Fruit fly (Drosophila melanogaster) whole organism, embryonic: Measurements from ENCODE around the gene CG32055.

Source experiments
- Antp ChIP-seq: fragments of 200-800 bp; sonication (Bioruptor generic); optimal IDR thresholded peaks from 3 replicates; lab custom pipeline; 2016; ENCODE audit warnings: missing biosample characterization, missing genetic modification characterization
- BEAF-32 ChIP-seq: fragments of 200-800 bp; sonication (Bioruptor generic); optimal IDR thresholded peaks from 3 replicates; lab custom pipeline; 2017; ENCODE audit warnings: missing biosample characterization, missing genetic modification characterization, mild to moderate bottlenecking, moderate library complexity, missing genetic modification reagents
- CG10274 ChIP-seq: fragments of 200-800 bp; sonication (Bioruptor generic); optimal IDR thresholded peaks from 3 replicates; lab custom pipeline; 2017; ENCODE audit warnings: missing biosample characterization, mild to moderate bottlenecking, missing genetic modification characterization
- CG10565 ChIP-seq: fragments of 200-800 bp; sonication (Bioruptor generic); optimal IDR thresholded peaks from 3 replicates; lab custom pipeline; 2016; ENCODE audit warnings: missing biosample characterization, mild to moderate bottlenecking, missing genetic modification characterization
- CG10959 ChIP-seq: fragments of 200-800 bp; sonication (Bioruptor generic); IDR thresholded peaks from 2 replicates; pipeline ENCODE4 v1.3.6; 2022; ENCODE audit warnings: missing biosample characterization, missing genetic modification characterization
- CG10979 ChIP-seq: fragments of 200-800 bp; sonication (Bioruptor generic); optimal IDR thresholded peaks from 2 replicates; lab custom pipeline; 2018; ENCODE audit warnings: missing biosample characterization, mild to moderate bottlenecking, missing genetic modification characterization, moderate library complexity
- CG12391 ChIP-seq: fragments of 200-800 bp; sonication (Bioruptor generic); optimal IDR thresholded peaks from 3 replicates; lab custom pipeline; 2018; ENCODE audit warnings: missing biosample characterization, mild to moderate bottlenecking, missing genetic modification characterization, moderate library complexity
- CG12769 ChIP-seq: fragments of 200-800 bp; sonication (Bioruptor generic); optimal IDR thresholded peaks from 2 replicates; lab custom pipeline; 2019; ENCODE audit warnings: missing biosample characterization, mild to moderate bottlenecking, missing genetic modification characterization, moderate library complexity
- CG16813 ChIP-seq: fragments of 200-800 bp; sonication (Bioruptor generic); IDR thresholded peaks from 3 replicates; pipeline ENCODE4 v1.3.6; 2022; ENCODE audit warnings: missing biosample characterization, missing genetic modification characterization; ENCODE audit not compliant: partially characterized antibody
- CG17612 ChIP-seq: fragments of 200-800 bp; sonication (Bioruptor generic); IDR thresholded peaks from 2 replicates; pipeline ENCODE4 v1.3.6; 2022; ENCODE audit warnings: missing biosample characterization, missing genetic modification characterization
- CG2116 ChIP-seq: fragments of 200-800 bp; sonication (Bioruptor generic); optimal IDR thresholded peaks from 3 replicates; lab custom pipeline; 2018; ENCODE audit warnings: missing biosample characterization, mild to moderate bottlenecking, missing genetic modification characterization
- CG3065 ChIP-seq: fragments of 200-800 bp; sonication (Bioruptor generic); optimal IDR thresholded peaks from 2 replicates; lab custom pipeline; 2016; ENCODE audit warnings: missing biosample characterization, missing genetic modification characterization
- CG31388 ChIP-seq: fragments of 200-800 bp; sonication (Bioruptor generic); optimal IDR thresholded peaks from 2 replicates; lab custom pipeline; 2016; ENCODE audit warnings: missing biosample characterization, missing genetic modification characterization
- CG4328 ChIP-seq: fragments of 200-800 bp; sonication (Bioruptor generic); optimal IDR thresholded peaks from 3 replicates; lab custom pipeline; 2017; ENCODE audit warnings: missing biosample characterization, missing genetic modification reagents, missing genetic modification characterization
- CG4820 ChIP-seq: fragments of 200-800 bp; sonication (Bioruptor generic); optimal IDR thresholded peaks from 3 replicates; lab custom pipeline; 2016; ENCODE audit warnings: missing biosample characterization, missing genetic modification characterization
- CG7963 ChIP-seq: fragments of 200-800 bp; sonication (Bioruptor generic); IDR thresholded peaks from 3 replicates; pipeline ENCODE4 v1.3.6; 2022; ENCODE audit warnings: missing biosample characterization, missing genetic modification characterization; ENCODE audit not compliant: partially characterized antibody
- CG7987 ChIP-seq: fragments of 200-800 bp; sonication (Bioruptor generic); optimal IDR thresholded peaks from 2 replicates; lab custom pipeline; 2018; ENCODE audit warnings: missing biosample characterization, mild to moderate bottlenecking, missing genetic modification characterization, moderate library complexity
- Dp ChIP-seq: fragments of 200-800 bp; sonication (Bioruptor generic); optimal IDR thresholded peaks from 2 replicates; lab custom pipeline; 2018; ENCODE audit warnings: missing biosample characterization, mild to moderate bottlenecking, missing genetic modification characterization, moderate library complexity
- E2f2 ChIP-seq: fragments of 200-800 bp; sonication (Bioruptor generic); IDR thresholded peaks from 2 replicates; pipeline ENCODE4 v1.3.6; 2022; ENCODE audit warnings: missing biosample characterization, missing genetic modification characterization
- HHEX ChIP-seq: fragments of 200-800 bp; sonication (Bioruptor generic); optimal IDR thresholded peaks from 3 replicates; lab custom pipeline; 2017; ENCODE audit warnings: missing biosample characterization, mild to moderate bottlenecking, missing genetic modification characterization, missing genetic modification reagents
- Kr ChIP-seq: fragments of 200-800 bp; sonication (Bioruptor generic); optimal IDR thresholded peaks from 2 replicates; lab custom pipeline; 2017; ENCODE audit warnings: missing biosample characterization, mild to moderate bottlenecking, missing genetic modification characterization
- Myb ChIP-seq: fragments of 200-800 bp; sonication (Bioruptor generic); optimal IDR thresholded peaks from 2 replicates; lab custom pipeline; 2016; ENCODE audit warnings: missing biosample characterization, missing genetic modification characterization
- NC2α ChIP-seq: fragments of 200-800 bp; sonication (Bioruptor generic); optimal IDR thresholded peaks from 2 replicates; lab custom pipeline; 2016; ENCODE audit warnings: missing biosample characterization, missing genetic modification characterization
- Pdp1 ChIP-seq, 2 experiments: fragments of 200-800 bp; sonication (Bioruptor generic); optimal IDR thresholded peaks; 3 replicates each; lab custom pipeline; 2016; ENCODE audit warnings: missing biosample characterization in 2 of 2, missing genetic modification characterization in 2 of 2, mild to moderate bottlenecking in 1 of 2, moderate library complexity in 1 of 2
- Scr ChIP-seq: fragments of 200-800 bp; sonication (Bioruptor generic); IDR thresholded peaks from 2 replicates; pipeline ENCODE4 v1.3.6; 2022; ENCODE audit warnings: missing biosample characterization, missing genetic modification characterization; ENCODE audit not compliant: partially characterized antibody
- Xrp1 ChIP-seq: fragments of 200-800 bp; sonication (Bioruptor generic); IDR thresholded peaks from 2 replicates; pipeline ENCODE4 v1.3.6; 2022; ENCODE audit warnings: missing biosample characterization, missing genetic modification characterization
- amos ChIP-seq: fragments of 200-800 bp; sonication (Bioruptor generic); IDR thresholded peaks from 2 replicates; pipeline ENCODE4 v1.3.6; 2022; ENCODE audit warnings: missing biosample characterization, missing genetic modification characterization; ENCODE audit not compliant: partially characterized antibody
- bbx ChIP-seq: fragments of 200-800 bp; sonication (Bioruptor generic); IDR thresholded peaks from 2 replicates; pipeline ENCODE4 v1.3.6; 2022; ENCODE audit warnings: missing biosample characterization, missing genetic modification characterization; ENCODE audit not compliant: partially characterized antibody
- crol ChIP-seq: fragments of 200-800 bp; sonication (Bioruptor generic); IDR thresholded peaks from 2 replicates; pipeline ENCODE4 v1.3.6; 2022; ENCODE audit warnings: missing biosample characterization, missing genetic modification characterization
- crp ChIP-seq, 2 experiments: fragments of 200-800 bp; sonication (Bioruptor generic); optimal IDR thresholded peaks; 2 replicates in 1 of 2; 3 replicates in 1 of 2; lab custom pipeline; 2017; ENCODE audit warnings: missing biosample characterization in 2 of 2, missing genetic modification characterization in 2 of 2, mild to moderate bottlenecking in 1 of 2, moderate library complexity in 1 of 2
- dm ChIP-seq: fragments of 200-800 bp; sonication (Bioruptor generic); optimal IDR thresholded peaks from 3 replicates; lab custom pipeline; 2016; ENCODE audit warnings: missing biosample characterization, missing genetic modification characterization
- dmrt11E ChIP-seq: fragments of 200-800 bp; sonication (Bioruptor generic); optimal IDR thresholded peaks from 3 replicates; lab custom pipeline; 2018; ENCODE audit warnings: missing biosample characterization, mild to moderate bottlenecking, missing genetic modification characterization, moderate library complexity
- dmrt99B ChIP-seq: fragments of 200-800 bp; sonication (Bioruptor generic); optimal IDR thresholded peaks from 2 replicates; lab custom pipeline; 2018; ENCODE audit warnings: missing biosample characterization, mild to moderate bottlenecking, missing genetic modification characterization, moderate library complexity
- dpn ChIP-seq, 2 experiments: fragments of 200-800 bp; sonication (Bioruptor generic); optimal IDR thresholded peaks; 3 replicates each; lab custom pipeline; 2016; ENCODE audit warnings: missing biosample characterization in 2 of 2, missing genetic modification characterization in 2 of 2
- esg ChIP-seq: fragments of 200-800 bp; sonication (Bioruptor generic); conservative IDR thresholded peaks from 2 replicates; pipeline ENCODE4 v1.3.6; 2022; ENCODE audit warnings: missing biosample characterization, missing genetic modification characterization
- gfzf ChIP-seq: fragments of 200-800 bp; sonication (Bioruptor generic); optimal IDR thresholded peaks from 2 replicates; lab custom pipeline; 2016; ENCODE audit warnings: missing biosample characterization, mild to moderate bottlenecking, missing genetic modification characterization, moderate library complexity
- grau ChIP-seq: fragments of 200-800 bp; optimal IDR thresholded peaks from 3 replicates; lab custom pipeline; 2019; ENCODE audit warnings: missing biosample characterization, mild to moderate bottlenecking, missing genetic modification characterization, moderate library complexity
- gro ChIP-seq: fragments of 200-800 bp; sonication (Bioruptor generic); optimal IDR thresholded peaks from 2 replicates; lab custom pipeline; 2016; ENCODE audit warnings: missing biosample characterization, missing genetic modification characterization
- inv ChIP-seq: fragments of 200-800 bp; sonication (Bioruptor generic); IDR thresholded peaks from 2 replicates; pipeline ENCODE4 v1.3.6; 2022; ENCODE audit warnings: missing biosample characterization, missing genetic modification characterization; ENCODE audit not compliant: partially characterized antibody
- ken ChIP-seq: fragments of 200-800 bp; sonication (Bioruptor generic); IDR thresholded peaks from 3 replicates; pipeline ENCODE4 v1.3.6; 2022; ENCODE audit warnings: missing biosample characterization, missing genetic modification characterization
- knrl ChIP-seq: fragments of 200-800 bp; sonication (Bioruptor generic); IDR thresholded peaks from 3 replicates; pipeline ENCODE4 v1.3.6; 2022; ENCODE audit warnings: missing biosample characterization, missing genetic modification characterization; ENCODE audit not compliant: partially characterized antibody
- nau ChIP-seq: fragments of 200-800 bp; sonication (Bioruptor generic); optimal IDR thresholded peaks from 3 replicates; lab custom pipeline; 2017; ENCODE audit warnings: missing biosample characterization, mild to moderate bottlenecking, missing genetic modification characterization, missing genetic modification reagents
- nmo ChIP-seq: fragments of 200-800 bp; sonication (Bioruptor generic); optimal IDR thresholded peaks from 2 replicates; lab custom pipeline; 2018; ENCODE audit warnings: missing biosample characterization, mild to moderate bottlenecking, missing genetic modification characterization, moderate library complexity
- pita ChIP-seq: fragments of 200-800 bp; sonication (Bioruptor generic); optimal IDR thresholded peaks from 2 replicates; lab custom pipeline; 2017; ENCODE audit warnings: missing biosample characterization, mild to moderate bottlenecking, missing genetic modification characterization
- pzg ChIP-seq: fragments of 200-800 bp; sonication (Bioruptor generic); optimal IDR thresholded peaks from 3 replicates; lab custom pipeline; 2018; ENCODE audit warnings: missing biosample characterization, mild to moderate bottlenecking, missing genetic modification characterization, moderate library complexity
- row ChIP-seq: fragments of 200-800 bp; sonication (Bioruptor generic); IDR thresholded peaks from 3 replicates; pipeline ENCODE4 v1.3.6; 2022; ENCODE audit warnings: missing biosample characterization, missing genetic modification characterization
- seq ChIP-seq: fragments of 200-800 bp; sonication (Bioruptor generic); IDR thresholded peaks from 2 replicates; pipeline ENCODE4 v1.3.6; 2022; ENCODE audit warnings: missing biosample characterization, missing genetic modification characterization
- trem ChIP-seq: fragments of 200-800 bp; optimal IDR thresholded peaks from 3 replicates; lab custom pipeline; 2019; ENCODE audit warnings: missing biosample characterization, mild to moderate bottlenecking, missing genetic modification characterization, moderate library complexity
- unc-4 ChIP-seq: fragments of 200-800 bp; sonication (Bioruptor generic); IDR thresholded peaks from 2 replicates; pipeline ENCODE4 v1.3.6; 2022; ENCODE audit warnings: missing biosample characterization, missing genetic modification characterization; ENCODE audit not compliant: partially characterized antibody

CG32055 gene

DNA sequence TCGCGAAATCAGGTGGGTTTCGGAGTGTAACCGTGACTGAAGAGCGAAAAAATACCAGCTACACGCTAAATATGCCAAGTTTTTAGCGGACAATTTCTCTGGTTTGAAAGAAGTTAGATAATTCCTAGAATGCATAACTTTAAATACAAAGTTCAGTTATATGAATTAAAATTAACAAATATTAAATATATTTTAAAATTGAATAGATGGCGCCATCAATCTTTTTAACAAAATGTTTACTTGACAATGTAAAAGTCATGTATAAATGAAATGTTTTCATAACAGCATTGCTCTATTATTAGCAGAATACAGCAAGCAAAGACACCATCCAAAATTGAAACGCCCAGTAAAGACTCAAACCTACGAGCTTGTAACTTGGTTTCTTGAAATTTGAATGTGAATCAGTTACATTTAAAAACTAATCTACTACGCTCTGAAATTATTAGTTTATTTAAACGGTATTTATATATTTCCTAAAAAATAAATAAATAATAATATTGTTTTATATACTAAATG lies 5.3 kb upstream of the CG32055 start, which contains the start of gene scramb1 (continued):
- TF ChIP-seq CG4820 (GFP tag; lab: Kevin White, UChicago) (no peak), Kr (GFP tag; lab: Kevin White, UChicago) (no peak), grau (tag; lab: Kevin White, UChicago) (no peak), crp (GFP tag; optimal IDR thresholded peaks at IDR 0.05; lab: Kevin White, UChicago) (peak in 1 of 2 experiments; percentile 55), CG16813 (GFP tag; lab: Robert Waterston, UW) (0 out of 3 replicates have a peak, but pooled peaks have one; percentile 19), CG7963 (GFP tag; lab: Robert Waterston, UW) (no peak), dmrt99B (tag; lab: Kevin White, UChicago) (no peak), row (GFP tag; lab: Robert Waterston, UW) (peak; percentile 17; the same call in 1 of the 3 replicates), Xrp1 (GFP tag; lab: Robert Waterston, UW) (no peak), Pdp1 (GFP tag; optimal IDR thresholded peaks at IDR 0.05; lab: Kevin White, UChicago) (no peak), trem (peak; percentile 51), CG10274 (no peak), E2f2 (GFP tag; lab: Robert Waterston, UW) (peak; percentile 12; the same call in 1 of the 2 replicates), inv (no peak), NC2α (GFP tag; lab: Kevin White, UChicago) (no peak), CG4328 (no peak), Scr (GFP tag; lab: Robert Waterston, UW) (peak; percentile 34; the same call in 1 of the 2 replicates), CG10565 (GFP tag; lab: Kevin White, UChicago) (no peak), pzg (peak; percentile 37), CG10979 (tag; lab: Kevin White, UChicago) (no peak), Antp (GFP tag; lab: Kevin White, UChicago) (no peak), CG2116 (GFP tag; lab: Kevin White, UChicago) (no peak), unc-4 (GFP tag; lab: Robert Waterston, UW) (peak; percentile 47; the same call in 1 of the 2 replicates), CG31388 (GFP tag; lab: Kevin White, UChicago) (no peak), CG17612 (GFP tag; lab: Robert Waterston, UW) (no peak), Myb (GFP tag; lab: Kevin White, UChicago) (peak; percentile 78), amos (GFP tag; lab: Robert Waterston, UW) (peak; percentile 55), Dp (peak; percentile 1), CG3065 (GFP tag; lab: Kevin White, UChicago) (no peak), crol (no peak), gfzf (peak; percentile 68), seq (no peak), CG12391 (tag; lab: Kevin White, UChicago) (no peak), HHEX (GFP tag; lab: Kevin White, UChicago) (no peak), BEAF-32 (GFP tag; lab: Kevin White, UChicago) (peak; percentile 39), pita (GFP tag; lab: Kevin White, UChicago) (peak; percentile 75), dm (GFP tag; lab: Kevin White, UChicago) (no peak), dmrt11E (tag; lab: Kevin White, UChicago) (no peak), bbx (GFP tag; lab: Robert Waterston, UW) (no peak), CG7987 (GFP tag; lab: Kevin White, UChicago) (no peak), nau (GFP tag; lab: Kevin White, UChicago) (no peak), knrl (GFP tag; lab: Robert Waterston, UW) (peak; percentile 25; the same call in 1 of the 3 replicates), dpn (GFP tag; optimal IDR thresholded peaks at IDR 0.05; lab: Kevin White, UChicago) (no peak), gro (GFP tag; lab: Kevin White, UChicago) (no peak), CG12769 (tag; lab: Kevin White, UChicago) (no peak), ken (GFP tag; lab: Robert Waterston, UW) (no peak), nmo (peak; percentile 20), CG10959 (GFP tag; lab: Robert Waterston, UW) (no peak), esg (no peak)
